Worm (Caenorhabditis elegans): ENCODE measurements around the gene oac-42.

- no peak for TF ChIP-seq nhr-28 (tag; optimal IDR thresholded peaks at IDR 0.05)
- no peak for TF ChIP-seq elt-3 (tag; optimal IDR thresholded peaks at IDR 0.05)
- no peak for TF ChIP-seq mep-1 (tag; optimal IDR thresholded peaks at IDR 0.05)
- TF ChIP-seq nhr-12 (tag; optimal IDR thresholded peaks at IDR 0.05): no peak
- TF ChIP-seq unc-62 (GFP tag; optimal IDR thresholded peaks at IDR 0.05): no peak
- TF ChIP-seq mls-2 (tag; optimal IDR thresholded peaks at IDR 0.05): no peak
- no peak for TF ChIP-seq ces-1 (GFP tag; optimal IDR thresholded peaks at IDR 0.05)
- TF ChIP-seq snpc-4 (tag; optimal IDR thresholded peaks at IDR 0.05): no peak
- TF ChIP-seq pha-4 (tag; optimal IDR thresholded peaks at IDR 0.05): no peak
- no peak for TF ChIP-seq sptf-1 (tag; optimal IDR thresholded peaks at IDR 0.05)
Measured at ce11 chrV:15865839-15866238, 18.8 kb downstream of the oac-42 start, which contains the start of gene srh-293.
